Worm (Caenorhabditis elegans) whole organism, young adult: ENCODE results near the gene B0244.17.

Source experiments
- B0261.1 ChIP-seq: sonication (generic microtip); optimal IDR thresholded peaks from 2 replicates; lab custom pipeline; 2016; ENCODE audit warnings: mild to moderate bottlenecking, missing genetic modification characterization, moderate library complexity, missing compliant biosample characterization
- B0336.3 ChIP-seq: fragments of 200-800 bp; sonication (Bioruptor generic); IDR thresholded peaks from 2 replicates; pipeline ENCODE4 v1.3.6; 2022; ENCODE audit warnings: missing genetic modification characterization, missing compliant biosample characterization
- D2030.7 ChIP-seq: fragments of 200-800 bp; sonication (Bioruptor generic); IDR thresholded peaks from 2 replicates; pipeline ENCODE4 v1.3.6; 2022; ENCODE audit warnings: missing genetic modification reagents, missing genetic modification characterization, missing compliant biosample characterization
- F57A8.1 ChIP-seq: fragments of 200-800 bp; sonication (Bioruptor generic); optimal IDR thresholded peaks from 2 replicates; lab custom pipeline; 2018; ENCODE audit warnings: mild to moderate bottlenecking, missing genetic modification characterization, moderate library complexity, missing compliant biosample characterization
- K11D2.4 ChIP-seq: fragments of 200-800 bp; sonication (Bioruptor generic); IDR thresholded peaks from 2 replicates; pipeline ENCODE4 v1.3.6; 2022; ENCODE audit warnings: missing genetic modification reagents, missing genetic modification characterization, missing compliant biosample characterization
- T26A5.8 ChIP-seq: sonication (generic microtip); optimal IDR thresholded peaks from 2 replicates; lab custom pipeline; 2016; ENCODE audit warnings: missing genetic modification characterization, missing compliant biosample characterization
- Y67H2A.10 ChIP-seq: fragments of 200-800 bp; sonication (Bioruptor generic); conservative IDR thresholded peaks from 2 replicates; pipeline ENCODE4 v1.3.6; 2022; ENCODE audit warnings: missing genetic modification reagents, missing genetic modification characterization, missing compliant biosample characterization
- Y95B8A.8 ChIP-seq: fragments of 200-800 bp; sonication (Bioruptor generic); IDR thresholded peaks from 2 replicates; pipeline ENCODE4 v1.3.6; 2022; ENCODE audit warnings: missing genetic modification reagents, missing genetic modification characterization, missing compliant biosample characterization
- ZK185.1 ChIP-seq: sonication (generic microtip); optimal IDR thresholded peaks from 2 replicates; lab custom pipeline; 2016; ENCODE audit warnings: mild to moderate bottlenecking, missing genetic modification characterization, missing compliant biosample characterization; ENCODE audit not compliant: poor library complexity, severe bottlenecking
- aptf-3 ChIP-seq: fragments of 200-800 bp; sonication (Bioruptor generic); IDR thresholded peaks from 2 replicates; pipeline ENCODE4 v1.3.6; 2022; ENCODE audit warnings: missing genetic modification characterization, missing compliant biosample characterization
- attf-5 ChIP-seq: fragments of 200-800 bp; sonication (Bioruptor generic); optimal IDR thresholded peaks from 2 replicates; lab custom pipeline; 2018; ENCODE audit warnings: mild to moderate bottlenecking, missing genetic modification characterization, missing compliant biosample characterization
- attf-6 ChIP-seq: fragments of 200-800 bp; sonication (Bioruptor generic); IDR thresholded peaks from 2 replicates; pipeline ENCODE4 v1.3.6; 2022; ENCODE audit warnings: missing genetic modification reagents, missing genetic modification characterization, missing compliant biosample characterization
- bed-1 ChIP-seq: fragments of 200-800 bp; sonication (Bioruptor generic); IDR thresholded peaks from 2 replicates; pipeline ENCODE4 v1.3.6; 2022; ENCODE audit warnings: missing genetic modification reagents, missing genetic modification characterization, missing compliant biosample characterization
- bed-2 ChIP-seq: fragments of 200-800 bp; sonication (Bioruptor generic); IDR thresholded peaks from 2 replicates; pipeline ENCODE4 v1.3.6; 2022; ENCODE audit warnings: missing genetic modification reagents, missing genetic modification characterization, missing compliant biosample characterization
- ccch-3 ChIP-seq: fragments of 200-800 bp; sonication (Bioruptor generic); optimal IDR thresholded peaks from 2 replicates; lab custom pipeline; 2018; ENCODE audit warnings: mild to moderate bottlenecking, missing genetic modification characterization, missing compliant biosample characterization
- cebp-1 ChIP-seq, 2 experiments: fragments of 200-800 bp in 1 of 2; sonication (Bioruptor generic) in 1 of 2; sonication (generic microtip) in 1 of 2; IDR thresholded peaks in 1 of 2; optimal IDR thresholded peaks in 1 of 2; 2 replicates each; pipeline versions ENCODE4 v1.3.6 to Lab custom; 2017 to 2022; ENCODE audit warnings: missing compliant biosample characterization in 2 of 2, missing genetic modification characterization in 2 of 2, mild to moderate bottlenecking in 1 of 2, missing genetic modification reagents in 1 of 2, moderate library complexity in 1 of 2
- cebp-2 ChIP-seq: fragments of 200-800 bp; sonication (Bioruptor generic); IDR thresholded peaks from 2 replicates; pipeline ENCODE4 v1.3.6; 2022; ENCODE audit warnings: missing genetic modification characterization, missing compliant biosample characterization
- ceh-27 ChIP-seq: fragments of 200-800 bp; sonication (Bioruptor generic); optimal IDR thresholded peaks from 2 replicates; lab custom pipeline; 2018; ENCODE audit warnings: mild to moderate bottlenecking, missing genetic modification characterization, moderate library complexity, missing compliant biosample characterization
- ceh-58 ChIP-seq: fragments of 200-800 bp; sonication (Bioruptor generic); IDR thresholded peaks from 2 replicates; pipeline ENCODE4 v1.3.6; 2022; ENCODE audit warnings: missing genetic modification characterization, missing compliant biosample characterization
- ceh-91 ChIP-seq: fragments of 200-800 bp; sonication (Bioruptor generic); IDR thresholded peaks from 2 replicates; pipeline ENCODE4 v1.3.6; 2022; ENCODE audit warnings: missing genetic modification reagents, missing genetic modification characterization, missing compliant biosample characterization
- efl-1 ChIP-seq: fragments of 150-350 bp; optimal IDR thresholded peaks from 2 replicates; lab custom pipeline; 2014; ENCODE audit warnings: missing biosample characterization, missing genetic modification reagents, missing genetic modification characterization
- egl-18 ChIP-seq: fragments of 200-800 bp; sonication (Bioruptor generic); IDR thresholded peaks from 2 replicates; pipeline ENCODE4 v1.3.6; 2022; ENCODE audit warnings: missing genetic modification reagents, missing genetic modification characterization, missing compliant biosample characterization
- egl-44 ChIP-seq: fragments of 200-800 bp; sonication (Bioruptor generic); IDR thresholded peaks from 2 replicates; pipeline ENCODE4 v1.3.6; 2022; ENCODE audit warnings: missing genetic modification reagents, missing genetic modification characterization, missing compliant biosample characterization
- ekl-4 ChIP-seq: fragments of 200-800 bp; sonication (Bioruptor generic); IDR thresholded peaks from 2 replicates; pipeline ENCODE4 v1.3.6; 2022; ENCODE audit warnings: missing genetic modification reagents, missing genetic modification characterization, missing compliant biosample characterization
- hmg-1.2 ChIP-seq: fragments of 200-800 bp; sonication (Bioruptor generic); IDR thresholded peaks from 2 replicates; pipeline ENCODE4 v1.3.6; 2022; ENCODE audit warnings: missing genetic modification reagents, missing genetic modification characterization, missing compliant biosample characterization
- let-526 ChIP-seq: fragments of 200-800 bp; sonication (Bioruptor generic); IDR thresholded peaks from 2 replicates; pipeline ENCODE4 v1.3.6; 2022; ENCODE audit warnings: missing genetic modification reagents, missing genetic modification characterization, missing compliant biosample characterization
- lin-35 ChIP-seq, 3 experiments: fragments of 150-350 bp in 2 of 3; sonication (generic microtip) in 1 of 3; optimal IDR thresholded peaks; 2 replicates each; lab custom pipeline; 2014 to 2018; ENCODE audit warnings: missing biosample characterization in 3 of 3, missing genetic modification characterization in 3 of 3, missing genetic modification reagents in 3 of 3
- lin-40 ChIP-seq: sonication (generic microtip); optimal IDR thresholded peaks from 2 replicates; lab custom pipeline; 2016; ENCODE audit warnings: missing genetic modification characterization, mild to moderate bottlenecking, missing compliant biosample characterization, missing genotype, missing genetic modification reagents
- lin-54 ChIP-seq: fragments of 200-800 bp; sonication (Bioruptor generic); optimal IDR thresholded peaks from 2 replicates; lab custom pipeline; 2018; ENCODE audit warnings: mild to moderate bottlenecking, missing genetic modification characterization, missing compliant biosample characterization
- lir-1 ChIP-seq: fragments of 200-800 bp; sonication (Bioruptor generic); conservative IDR thresholded peaks from 2 replicates; pipeline ENCODE4 v1.3.6; 2022; ENCODE audit warnings: missing genetic modification reagents, missing genetic modification characterization, missing compliant biosample characterization
- lsl-1 ChIP-seq: fragments of 200-800 bp; sonication (Bioruptor generic); optimal IDR thresholded peaks from 2 replicates; lab custom pipeline; 2018; ENCODE audit warnings: mild to moderate bottlenecking, missing genetic modification characterization, moderate library complexity, missing compliant biosample characterization
- lsy-27 ChIP-seq: sonication (generic microtip); optimal IDR thresholded peaks from 2 replicates; lab custom pipeline; 2017; ENCODE audit warnings: missing genetic modification characterization, mild to moderate bottlenecking, missing compliant biosample characterization, antibody characterized with exemption, missing genotype, borderline replicate concordance; ENCODE audit not compliant: insufficient read depth
- madf-10 ChIP-seq: sonication (generic microtip); optimal IDR thresholded peaks from 2 replicates; lab custom pipeline; 2016; ENCODE audit warnings: mild to moderate bottlenecking, missing genetic modification characterization, missing compliant biosample characterization
- madf-3 ChIP-seq: fragments of 200-800 bp; sonication (Bioruptor generic); IDR thresholded peaks from 2 replicates; pipeline ENCODE4 v1.3.6; 2022; ENCODE audit warnings: missing genetic modification reagents, missing genetic modification characterization, missing compliant biosample characterization
- mel-28 ChIP-seq: sonication (generic microtip); optimal IDR thresholded peaks from 2 replicates; lab custom pipeline; 2016; ENCODE audit warnings: borderline replicate concordance, mild to moderate bottlenecking, missing genetic modification characterization, missing compliant biosample characterization
- mes-4 ChIP-seq: sonication (generic microtip); optimal IDR thresholded peaks from 2 replicates; lab custom pipeline; 2016; ENCODE audit warnings: missing genotype, missing genetic modification characterization, missing compliant biosample characterization
- mxl-1 ChIP-seq: sonication (generic microtip); optimal IDR thresholded peaks from 2 replicates; lab custom pipeline; 2016; ENCODE audit warnings: missing genetic modification characterization, missing compliant biosample characterization
- nhr-90 ChIP-seq: sonication (generic microtip); optimal IDR thresholded peaks from 2 replicates; lab custom pipeline; 2016; ENCODE audit warnings: missing genotype, mild to moderate bottlenecking, missing genetic modification characterization, missing compliant biosample characterization
- pha-4 ChIP-seq: fragments of 150-350 bp; sonication (generic microtip); optimal IDR thresholded peaks from 2 replicates; lab custom pipeline; 2014; ENCODE audit warnings: missing biosample characterization, missing genetic modification reagents, missing genetic modification characterization
- rcor-1 ChIP-seq: fragments of 200-800 bp; sonication (Bioruptor generic); IDR thresholded peaks from 2 replicates; pipeline ENCODE4 v1.3.6; 2022; ENCODE audit warnings: missing genetic modification reagents, missing genetic modification characterization, missing compliant biosample characterization
- rpc-1 ChIP-seq, 2 experiments: fragments of 150-350 bp in 1 of 2; sonication (generic microtip) in 1 of 2; optimal IDR thresholded peaks; 2 replicates each; lab custom pipeline; 2014 to 2018; ENCODE audit warnings: missing biosample characterization in 1 of 2, missing genetic modification characterization in 1 of 2, missing genetic modification reagents in 1 of 2, missing genotype in 1 of 2
- sdz-38 ChIP-seq: sonication (generic microtip); optimal IDR thresholded peaks from 2 replicates; lab custom pipeline; 2016; ENCODE audit warnings: missing genotype, missing genetic modification characterization, missing compliant biosample characterization
- snpc-1.1 ChIP-seq: sonication (generic microtip); optimal IDR thresholded peaks from 2 replicates; lab custom pipeline; 2017; ENCODE audit warnings: missing genetic modification characterization, mild to moderate bottlenecking, missing compliant biosample characterization, antibody characterized with exemption, moderate library complexity, missing genotype, missing genetic modification reagents; ENCODE audit not compliant: insufficient read depth
- xnd-1 ChIP-seq: sonication (generic microtip); optimal IDR thresholded peaks from 2 replicates; lab custom pipeline; 2016; ENCODE audit warnings: missing genotype, missing genetic modification reagents, missing genetic modification characterization, missing compliant biosample characterization
- zfh-2 ChIP-seq: fragments of 200-800 bp; sonication (Bioruptor generic); conservative IDR thresholded peaks from 2 replicates; pipeline ENCODE4 v1.3.6; 2022; ENCODE audit warnings: missing genetic modification reagents, missing genetic modification characterization, missing compliant biosample characterization
- zim-3 ChIP-seq: sonication (generic microtip); optimal IDR thresholded peaks from 2 replicates; lab custom pipeline; 2017; ENCODE audit warnings: mild to moderate bottlenecking, missing genetic modification characterization, moderate library complexity, missing compliant biosample characterization
- ztf-28 ChIP-seq: fragments of 200-800 bp; sonication (Bioruptor generic); IDR thresholded peaks from 2 replicates; pipeline ENCODE4 v1.3.6; 2022; ENCODE audit warnings: missing genetic modification reagents, missing genetic modification characterization, missing compliant biosample characterization
- ztf-3 ChIP-seq: fragments of 200-800 bp; sonication (Bioruptor generic); optimal IDR thresholded peaks from 2 replicates; lab custom pipeline; 2018; ENCODE audit warnings: mild to moderate bottlenecking, missing genetic modification characterization, missing compliant biosample characterization

B0244.17 gene

ce11 chrIII:5727827-5728226, 5.2 kb upstream of the B0244.17 start, which contains the start of gene egg-1 (continued):
- TF ChIP-seq zim-3 (no peak), ceh-27 (GFP tag; lab: Kevin White, UChicago) (no peak), lin-35 (GFP tag; optimal IDR thresholded peaks at IDR 0.05; lab: Kevin White, UChicago) (peak in 2 of 3 experiments; percentile 51 to 62), madf-10 (tag; lab: Kevin White, UChicago) (no peak), ekl-4 (GFP tag; lab: Robert Waterston, UW) (0 out of 2 replicates have a peak, but pooled peaks have one; percentile 59), zfh-2 (no peak), lin-40 (tag; lab: Kevin White, UChicago) (no peak), B0261.1 (tag; lab: Kevin White, UChicago) (no peak), ccch-3 (GFP tag; lab: Kevin White, UChicago) (no peak), F57A8.1 (GFP tag; lab: Kevin White, UChicago) (no peak), ztf-3 (GFP tag; lab: Kevin White, UChicago) (no peak), pha-4 (tag; lab: Kevin White, UChicago) (no peak), K11D2.4 (GFP tag; lab: Robert Waterston, UW) (no peak), Y67H2A.10 (GFP tag; lab: Robert Waterston, UW) (no peak), mel-28 (tag; lab: Kevin White, UChicago) (no peak), rcor-1 (GFP tag; lab: Robert Waterston, UW) (peak; percentile 83), ztf-28 (GFP tag; lab: Robert Waterston, UW) (0 out of 2 replicates have a peak, but pooled peaks have one; percentile 58), B0336.3 (peak; percentile 78), lir-1 (GFP tag; lab: Robert Waterston, UW) (peak; percentile 52; the same call in 1 of the 2 replicates), aptf-3 (no peak), xnd-1 (tag; lab: Kevin White, UChicago) (peak; percentile 98), nhr-90 (tag; lab: Kevin White, UChicago) (no peak), madf-3 (GFP tag; lab: Robert Waterston, UW) (peak; percentile 83), bed-2 (GFP tag; lab: Robert Waterston, UW) (no peak), bed-1 (GFP tag; lab: Robert Waterston, UW) (no peak), efl-1 (peak; percentile 98), egl-44 (GFP tag; lab: Robert Waterston, UW) (no peak), lin-54 (GFP tag; lab: Kevin White, UChicago) (peak; percentile 95), Y95B8A.8 (GFP tag; lab: Robert Waterston, UW) (peak; percentile 93), ZK185.1 (tag; lab: Kevin White, UChicago) (no peak), hmg-1.2 (peak; percentile 61), cebp-1 (GFP tag; IDR thresholded peaks at IDR 0.05; lab: Robert Waterston, UW) (no peak), cebp-1 (tag; optimal IDR thresholded peaks at IDR 0.05; lab: Kevin White, UChicago) (no peak), snpc-1.1 (tag; lab: Kevin White, UChicago) (peak; percentile 21), let-526 (no peak), egl-18 (GFP tag; lab: Robert Waterston, UW) (no peak), lsl-1 (peak; percentile 98), ceh-91 (peak; percentile 96), mxl-1 (tag; lab: Kevin White, UChicago) (no peak), cebp-2 (GFP tag; lab: Robert Waterston, UW) (no peak), lsy-27 (tag; lab: Kevin White, UChicago) (no peak), attf-5 (GFP tag; lab: Kevin White, UChicago) (no peak), rpc-1 (optimal IDR thresholded peaks at IDR 0.05; lab: Kevin White, UChicago) (no peak), rpc-1 (tag; optimal IDR thresholded peaks at IDR 0.05; lab: Kevin White, UChicago) (no peak), ceh-58 (GFP tag; lab: Robert Waterston, UW) (no peak), D2030.7 (GFP tag; lab: Robert Waterston, UW) (peak; percentile 93), mes-4 (tag; lab: Kevin White, UChicago) (no peak), attf-6 (0 out of 2 replicates have a peak, but pooled peaks have one; percentile 21), T26A5.8 (tag; lab: Kevin White, UChicago) (no peak), sdz-38 (no peak)
